Worm (Caenorhabditis elegans) whole organism, L4 larva: ENCODE results near the gene C45B2.3.

Source experiments
- F26F4.8 ChIP-seq: fragments of 200-800 bp; sonication (Bioruptor generic); conservative IDR thresholded peaks from 2 replicates; pipeline ENCODE4 v1.3.6; 2022; ENCODE audit warnings: missing genetic modification characterization, missing compliant biosample characterization
- F37D6.2 ChIP-seq: sonication (generic microtip); optimal IDR thresholded peaks from 2 replicates; lab custom pipeline; 2016; ENCODE audit warnings: mild to moderate bottlenecking, missing genetic modification characterization, missing compliant biosample characterization
- aly-2 ChIP-seq: sonication (generic microtip); optimal IDR thresholded peaks from 2 replicates; lab custom pipeline; 2018; ENCODE audit warnings: missing biosample characterization, missing genetic modification characterization
- ama-1 ChIP-seq: fragments of 150-350 bp; optimal IDR thresholded peaks from 2 replicates; lab custom pipeline; 2014; ENCODE audit warnings: inconsistent platforms, mixed read lengths
- fkh-10 ChIP-seq: fragments of 150-350 bp; optimal IDR thresholded peaks from 2 replicates; lab custom pipeline; 2014; ENCODE audit warnings: missing biosample characterization, missing genetic modification reagents, missing genetic modification characterization
- hmg-1.1 ChIP-seq: fragments of 200-800 bp; sonication (Bioruptor generic); IDR thresholded peaks from 2 replicates; pipeline ENCODE4 v1.3.6; 2022; ENCODE audit warnings: missing genetic modification reagents, missing genetic modification characterization, missing compliant biosample characterization
- jun-1 ChIP-seq: fragments of 150-350 bp; optimal IDR thresholded peaks from 2 replicates; lab custom pipeline; 2014; ENCODE audit warnings: missing biosample characterization, missing genetic modification reagents, missing genetic modification characterization
- lin-1 ChIP-seq: fragments of 200-800 bp; sonication (Bioruptor generic); IDR thresholded peaks from 2 replicates; pipeline ENCODE4 v1.3.6; 2022; ENCODE audit warnings: missing genetic modification reagents, missing genetic modification characterization, missing compliant biosample characterization
- lin-29 ChIP-seq: fragments of 200-800 bp; sonication (Bioruptor generic); IDR thresholded peaks from 2 replicates; pipeline ENCODE4 v1.3.6; 2022; ENCODE audit warnings: missing genetic modification reagents, missing genetic modification characterization, missing compliant biosample characterization
- lin-39 ChIP-seq: fragments of 150-350 bp; optimal IDR thresholded peaks from 2 replicates; lab custom pipeline; 2014; ENCODE audit warnings: missing biosample characterization, missing genetic modification reagents, missing genetic modification characterization
- mxl-2 ChIP-seq: fragments of 200-800 bp; sonication (Bioruptor generic); conservative IDR thresholded peaks from 2 replicates; pipeline ENCODE4 v1.3.6; 2022; ENCODE audit warnings: missing genetic modification reagents, missing genetic modification characterization, missing compliant biosample characterization
- nhr-6 ChIP-seq: fragments of 150-350 bp; optimal IDR thresholded peaks from 2 replicates; lab custom pipeline; 2014; ENCODE audit warnings: missing biosample characterization, missing genetic modification characterization
- unc-130 ChIP-seq: sonication (generic microtip); optimal IDR thresholded peaks from 2 replicates; lab custom pipeline; 2016; ENCODE audit warnings: missing genetic modification reagents, missing genetic modification characterization, missing compliant biosample characterization
- ztf-11 ChIP-seq: fragments of 150-350 bp; optimal IDR thresholded peaks from 2 replicates; lab custom pipeline; 2014; ENCODE audit warnings: missing biosample characterization, missing genetic modification characterization

- no peak for TF ChIP-seq unc-130 (GFP tag; lab: Kevin White, UChicago)
- TF ChIP-seq hmg-1.1 (GFP tag; lab: Robert Waterston, UW) = no peak
- no peak for TF ChIP-seq lin-39
- no peak for TF ChIP-seq lin-1 (GFP tag; lab: Robert Waterston, UW)
- TF ChIP-seq F26F4.8 (GFP tag; lab: Robert Waterston, UW) = no peak
- TF ChIP-seq mxl-2 = no peak
- no peak for TF ChIP-seq jun-1 (tag; lab: Kevin White, UChicago)
- TF ChIP-seq ztf-11 = no peak
- TF ChIP-seq ama-1 (lab: Kevin White, UChicago) = no peak
- no peak for TF ChIP-seq F37D6.2 (tag; lab: Kevin White, UChicago)
- TF ChIP-seq nhr-6 (tag; lab: Kevin White, UChicago) = no peak
- TF ChIP-seq aly-2 (tag; lab: Kevin White, UChicago) = no peak
- TF ChIP-seq lin-29 (GFP tag; lab: Robert Waterston, UW) = no peak
- no peak for TF ChIP-seq fkh-10 (GFP tag; lab: Kevin White, UChicago)
Measured at ce11 chrX:6059163-6059782, 23.5 kb upstream of the C45B2.3 start.
